Worm (Caenorhabditis elegans) whole organism, late embryonic: ENCODE data around the gene dpy-17.

ENCODE experiments used
- C38D4.7 ChIP-seq: fragments of 200-800 bp; sonication (Bioruptor generic); optimal IDR thresholded peaks from 2 replicates; lab custom pipeline; 2018; ENCODE audit warnings: mild to moderate bottlenecking, missing genetic modification characterization, moderate library complexity, missing compliant biosample characterization
- F13H6.1 ChIP-seq: sonication (generic microtip); optimal IDR thresholded peaks from 2 replicates; lab custom pipeline; 2016; ENCODE audit warnings: missing genetic modification characterization, missing compliant biosample characterization
- T23F11.4 ChIP-seq: fragments of 200-800 bp; sonication (Bioruptor generic); optimal IDR thresholded peaks from 2 replicates; lab custom pipeline; 2018; ENCODE audit warnings: mild to moderate bottlenecking, missing genetic modification characterization, missing compliant biosample characterization
- ahr-1 ChIP-seq: sonication (generic microtip); optimal IDR thresholded peaks from 2 replicates; lab custom pipeline; 2016; ENCODE audit warnings: missing genetic modification characterization, missing compliant biosample characterization
- ceh-14 ChIP-seq: sonication (generic microtip); optimal IDR thresholded peaks from 2 replicates; lab custom pipeline; 2016; ENCODE audit warnings: missing genotype, missing genetic modification characterization, missing compliant biosample characterization
- ceh-18 ChIP-seq: sonication (generic microtip); optimal IDR thresholded peaks from 2 replicates; lab custom pipeline; 2016; ENCODE audit warnings: missing genetic modification characterization, missing compliant biosample characterization
- ceh-19 ChIP-seq: fragments of 200-800 bp; sonication (Bioruptor generic); optimal IDR thresholded peaks from 2 replicates; lab custom pipeline; 2018; ENCODE audit warnings: mild to moderate bottlenecking, missing genetic modification characterization, missing compliant biosample characterization
- ceh-2 ChIP-seq: sonication (generic microtip); optimal IDR thresholded peaks from 2 replicates; lab custom pipeline; 2016; ENCODE audit warnings: missing genotype, missing genetic modification characterization, missing compliant biosample characterization
- ceh-30 ChIP-seq: fragments of 150-350 bp; optimal IDR thresholded peaks from 2 replicates; lab custom pipeline; 2014; ENCODE audit warnings: missing biosample characterization, missing genetic modification characterization
- ceh-31 ChIP-seq: sonication (generic microtip); optimal IDR thresholded peaks from 2 replicates; lab custom pipeline; 2016; ENCODE audit warnings: missing genetic modification characterization, missing compliant biosample characterization
- ceh-34 ChIP-seq: sonication (generic microtip); optimal IDR thresholded peaks from 2 replicates; lab custom pipeline; 2016; ENCODE audit warnings: mild to moderate bottlenecking, missing genetic modification characterization, missing compliant biosample characterization
- ceh-45 ChIP-seq: fragments of 200-800 bp; sonication (Bioruptor generic); IDR thresholded peaks from 2 replicates; pipeline ENCODE4 v1.3.6; 2022; ENCODE audit warnings: missing genetic modification reagents, missing genetic modification characterization, missing compliant biosample characterization
- ceh-6 ChIP-seq: fragments of 200-800 bp; sonication (Bioruptor generic); optimal IDR thresholded peaks from 2 replicates; lab custom pipeline; 2018; ENCODE audit warnings: mild to moderate bottlenecking, missing genetic modification characterization, missing compliant biosample characterization
- ceh-9 ChIP-seq: sonication (generic microtip); optimal IDR thresholded peaks from 2 replicates; lab custom pipeline; 2016; ENCODE audit warnings: mild to moderate bottlenecking, missing genetic modification characterization, inconsistent platforms, missing compliant biosample characterization
- che-1 ChIP-seq: sonication (generic microtip); optimal IDR thresholded peaks from 2 replicates; lab custom pipeline; 2016; ENCODE audit warnings: mild to moderate bottlenecking, missing genetic modification characterization, missing compliant biosample characterization
- dmd-4 ChIP-seq: sonication (generic microtip); optimal IDR thresholded peaks from 2 replicates; lab custom pipeline; 2016; ENCODE audit warnings: borderline replicate concordance, missing genetic modification characterization, missing compliant biosample characterization
- dve-1 ChIP-seq: sonication (generic microtip); optimal IDR thresholded peaks from 2 replicates; lab custom pipeline; 2017; ENCODE audit warnings: antibody characterized with exemption, mild to moderate bottlenecking, missing genetic modification characterization, missing compliant biosample characterization
- elt-2 ChIP-seq: sonication (generic microtip); optimal IDR thresholded peaks from 2 replicates; lab custom pipeline; 2016; ENCODE audit warnings: missing genetic modification reagents, missing genetic modification characterization, missing compliant biosample characterization
- ets-4 ChIP-seq: sonication (generic microtip); optimal IDR thresholded peaks from 2 replicates; lab custom pipeline; 2016; ENCODE audit warnings: missing genetic modification characterization, missing compliant biosample characterization
- fax-1 ChIP-seq: sonication (generic microtip); optimal IDR thresholded peaks from 2 replicates; lab custom pipeline; 2016; ENCODE audit warnings: missing genotype, missing genetic modification characterization, missing compliant biosample characterization
- gmeb-2 ChIP-seq: sonication (generic microtip); optimal IDR thresholded peaks from 2 replicates; lab custom pipeline; 2016; ENCODE audit warnings: missing genetic modification characterization, inconsistent platforms, missing compliant biosample characterization
- hlh-15 ChIP-seq: sonication (generic microtip); optimal IDR thresholded peaks from 2 replicates; lab custom pipeline; 2016; ENCODE audit warnings: missing genetic modification characterization, missing compliant biosample characterization
- hlh-30 ChIP-seq: sonication (generic microtip); optimal IDR thresholded peaks from 2 replicates; lab custom pipeline; 2017; ENCODE audit warnings: antibody characterized with exemption, missing genetic modification characterization, missing compliant biosample characterization; ENCODE audit not compliant: insufficient read depth
- hlh-6 ChIP-seq: sonication (generic microtip); optimal IDR thresholded peaks from 2 replicates; lab custom pipeline; 2016; ENCODE audit warnings: missing genotype, missing genetic modification characterization, missing compliant biosample characterization
- hlh-8 ChIP-seq: sonication (generic microtip); optimal IDR thresholded peaks from 2 replicates; lab custom pipeline; 2016; ENCODE audit warnings: missing genotype, missing genetic modification characterization, missing compliant biosample characterization
- lim-6 ChIP-seq: sonication (generic microtip); optimal IDR thresholded peaks from 2 replicates; lab custom pipeline; 2016; ENCODE audit warnings: missing genetic modification characterization, missing compliant biosample characterization
- lin-11 ChIP-seq: fragments of 200-800 bp; sonication (Bioruptor generic); optimal IDR thresholded peaks from 2 replicates; lab custom pipeline; 2018; ENCODE audit warnings: mild to moderate bottlenecking, missing genetic modification characterization, missing compliant biosample characterization
- madf-2 ChIP-seq: sonication (generic microtip); optimal IDR thresholded peaks from 2 replicates; lab custom pipeline; 2017; ENCODE audit warnings: missing genetic modification characterization, missing compliant biosample characterization
- nhr-232 ChIP-seq: sonication (generic microtip); optimal IDR thresholded peaks from 2 replicates; lab custom pipeline; 2016; ENCODE audit warnings: missing genetic modification characterization, missing compliant biosample characterization
- pag-3 ChIP-seq: sonication (generic microtip); optimal IDR thresholded peaks from 2 replicates; lab custom pipeline; 2016; ENCODE audit warnings: missing compliant biosample characterization, missing genetic modification characterization, borderline replicate concordance
- pat-9 ChIP-seq: fragments of 200-800 bp; sonication (Bioruptor generic); optimal IDR thresholded peaks from 2 replicates; lab custom pipeline; 2018; ENCODE audit warnings: mild to moderate bottlenecking, missing genetic modification characterization, moderate library complexity, missing compliant biosample characterization
- pha-2 ChIP-seq: sonication (generic microtip); optimal IDR thresholded peaks from 2 replicates; lab custom pipeline; 2017; ENCODE audit warnings: mild to moderate bottlenecking, missing genetic modification characterization, missing compliant biosample characterization
- pha-4 ChIP-seq: fragments of 150-350 bp; optimal IDR thresholded peaks from 2 replicates; lab custom pipeline; 2018; ENCODE audit warnings: missing biosample characterization, missing genetic modification reagents, missing genetic modification characterization
- pqm-1 ChIP-seq: sonication (generic microtip); optimal IDR thresholded peaks from 2 replicates; lab custom pipeline; 2016; ENCODE audit warnings: missing genetic modification characterization, missing compliant biosample characterization
- ref-2 ChIP-seq: sonication (generic microtip); optimal IDR thresholded peaks from 2 replicates; lab custom pipeline; 2016; ENCODE audit warnings: missing genetic modification characterization, missing compliant biosample characterization
- rnt-1 ChIP-seq: sonication (generic microtip); optimal IDR thresholded peaks from 2 replicates; lab custom pipeline; 2016; ENCODE audit warnings: missing genetic modification characterization, missing compliant biosample characterization
- sdc-2 ChIP-seq: sonication (generic microtip); optimal IDR thresholded peaks from 2 replicates; lab custom pipeline; 2016; ENCODE audit warnings: missing genotype, missing genetic modification characterization, missing compliant biosample characterization
- sox-2 ChIP-seq: fragments of 200-800 bp; sonication (Bioruptor generic); IDR thresholded peaks from 2 replicates; pipeline ENCODE4 v1.3.6; 2022; ENCODE audit warnings: missing genetic modification reagents, missing genetic modification characterization, missing compliant biosample characterization
- sox-4 ChIP-seq: sonication (generic microtip); optimal IDR thresholded peaks from 2 replicates; lab custom pipeline; 2017; ENCODE audit warnings: mild to moderate bottlenecking, missing genetic modification characterization, inconsistent platforms, missing compliant biosample characterization
- tbx-7 ChIP-seq: sonication (generic microtip); optimal IDR thresholded peaks from 2 replicates; lab custom pipeline; 2016; ENCODE audit warnings: missing genotype, missing genetic modification characterization, missing compliant biosample characterization
- ttx-3 ChIP-seq: sonication (generic microtip); optimal IDR thresholded peaks from 2 replicates; lab custom pipeline; 2016; ENCODE audit warnings: missing genetic modification reagents, missing genetic modification characterization, missing compliant biosample characterization
- unc-3 ChIP-seq, 2 experiments: fragments of 200-800 bp in 1 of 2; sonication (Bioruptor generic) in 1 of 2; sonication (generic microtip) in 1 of 2; conservative IDR thresholded peaks in 1 of 2; optimal IDR thresholded peaks in 1 of 2; 2 replicates each; pipeline versions ENCODE4 v1.3.6 to Lab custom; 2016 to 2022; ENCODE audit warnings: missing compliant biosample characterization in 2 of 2, missing genetic modification characterization in 2 of 2, missing genetic modification reagents in 1 of 2
- unc-42 ChIP-seq: sonication (generic microtip); optimal IDR thresholded peaks from 2 replicates; lab custom pipeline; 2016; ENCODE audit warnings: missing genotype, missing genetic modification characterization, missing compliant biosample characterization

The dpy-17 gene

DNA sequence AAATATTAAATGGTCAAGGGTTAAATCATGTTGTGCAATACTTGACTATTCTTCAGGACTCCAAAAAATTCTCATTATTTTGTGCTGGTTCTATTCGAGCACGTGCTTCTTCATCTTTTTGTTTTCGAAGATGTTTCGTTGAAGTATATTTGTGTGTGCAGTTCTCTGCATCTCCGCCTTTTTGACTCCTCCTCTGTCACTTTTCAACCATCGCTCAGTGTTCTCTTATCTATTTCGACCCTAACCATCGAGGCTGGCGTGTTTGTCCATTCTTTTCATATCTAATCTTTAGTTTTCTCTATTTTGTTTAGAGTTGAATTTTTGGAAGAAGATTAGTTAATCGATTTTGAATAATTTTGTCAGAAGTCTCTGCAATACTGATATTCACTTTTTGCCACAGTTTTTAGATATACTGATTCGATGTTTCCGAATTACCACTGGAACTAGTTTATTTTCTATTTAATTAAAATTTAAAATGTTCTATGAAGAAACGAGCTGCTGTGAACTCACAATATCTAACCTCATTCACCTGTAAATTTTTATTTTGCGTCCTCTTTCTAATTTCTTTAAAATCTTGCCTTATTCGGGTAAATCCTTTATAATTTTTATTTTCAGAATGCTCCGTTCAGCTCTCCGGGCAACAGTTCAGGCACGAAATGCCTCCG, 29.8 kb upstream of the dpy-17 start, which contains the start of gene alh-1:
Gene alh-1 (plus strand): TSS at position 615 of the 665 bp plus-strand sequence.
- TF ChIP-seq ref-2 (tag; lab: Kevin White, UChicago) (no peak), lim-6 (no peak), ceh-30 (no peak), elt-2 (tag; lab: Kevin White, UChicago) (peak; percentile 61)
- TF ChIP-seq, all 69 proteins: peak for 1

DNA sequence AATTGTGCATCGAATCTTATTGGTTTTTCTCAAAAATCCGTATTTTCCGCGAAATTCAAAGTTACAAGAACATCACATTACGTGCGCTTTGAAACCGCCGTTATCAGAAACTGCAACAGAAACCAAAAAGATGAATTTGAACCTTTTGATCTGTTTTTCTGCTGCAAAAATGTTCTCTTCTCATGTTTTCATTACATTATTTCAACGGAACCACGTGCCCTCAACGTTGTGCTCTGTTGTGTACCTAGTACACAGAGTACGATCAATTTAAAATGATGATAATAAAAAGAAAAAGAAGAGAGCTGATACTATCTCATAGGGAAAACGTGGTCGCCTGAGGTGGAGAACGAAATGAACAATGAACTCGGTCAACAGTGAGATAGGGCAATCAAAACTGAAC, 29.1 kb upstream of the dpy-17 start:
- TF ChIP-seq hlh-30 (tag; lab: Kevin White, UChicago) (no peak), elt-2 (tag; lab: Kevin White, UChicago) (peak; percentile 15)

DNA sequence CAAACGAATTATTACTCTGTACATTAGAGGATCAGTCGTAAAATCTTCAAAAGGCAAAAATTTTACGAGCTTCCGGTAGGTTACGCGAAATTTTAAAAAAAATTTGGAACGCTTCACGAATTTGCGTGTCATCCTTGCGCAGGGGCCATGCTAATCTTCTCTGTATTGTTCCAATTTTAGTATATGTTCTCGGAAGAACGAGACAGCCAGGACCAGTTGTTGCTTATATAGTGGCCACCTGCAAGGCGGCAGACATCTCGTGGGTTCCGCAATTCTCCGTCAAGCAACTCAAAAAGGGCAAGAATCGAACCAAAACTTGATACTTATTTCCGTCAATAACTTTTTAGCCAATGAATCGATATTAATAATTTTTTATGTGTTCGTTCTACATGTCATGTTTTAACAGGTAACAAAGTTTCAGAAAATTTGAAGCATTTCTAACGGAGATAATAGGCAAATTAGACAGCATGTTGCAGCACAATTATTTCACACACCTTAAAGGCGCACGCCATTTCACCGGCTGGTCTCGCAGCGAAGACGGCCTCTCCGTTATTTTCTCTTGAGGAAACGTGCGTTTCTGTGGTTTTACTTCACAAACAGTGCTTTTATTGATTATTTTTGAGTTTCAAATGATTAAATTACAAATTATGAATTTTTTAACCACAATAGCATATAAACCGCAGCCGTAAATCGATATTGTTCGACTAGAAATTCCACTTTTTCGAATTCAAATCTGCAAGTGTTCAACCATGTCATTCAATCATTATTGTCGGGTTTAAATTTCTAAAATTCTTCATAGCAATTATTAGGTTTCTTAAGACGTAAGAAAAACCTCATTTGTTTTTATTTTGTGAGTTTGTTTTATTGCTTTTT, 26.2 kb upstream of the dpy-17 start:
- TF ChIP-seq ceh-6 (GFP tag; lab: Kevin White, UChicago), result peak; percentile 69
- TF ChIP-seq pat-9 (tag; lab: Kevin White, UChicago), result peak; percentile 44
- TF ChIP-seq ceh-14 (tag; lab: Kevin White, UChicago), result peak; percentile 82
- no peak for TF ChIP-seq hlh-8 (tag; lab: Kevin White, UChicago)
- TF ChIP-seq unc-3 (GFP tag; conservative IDR thresholded peaks at IDR 0.05; lab: Robert Waterston, UW), result 0 out of 2 replicates have a peak, but pooled peaks have one; percentile 52
- TF ChIP-seq unc-3 (tag; optimal IDR thresholded peaks at IDR 0.05; lab: Kevin White, UChicago), result peak; percentile 25
- peak; percentile 28 for TF ChIP-seq T23F11.4 (GFP tag; lab: Kevin White, UChicago)
- no peak for TF ChIP-seq pag-3 (tag; lab: Kevin White, UChicago)
- TF ChIP-seq pha-2 (tag; lab: Kevin White, UChicago), result peak; percentile 66
- peak; percentile 5 for TF ChIP-seq lim-6
- TF ChIP-seq F13H6.1, result no peak
- peak; percentile 15 for TF ChIP-seq ahr-1 (tag; lab: Kevin White, UChicago)
- TF ChIP-seq nhr-232 (tag; lab: Kevin White, UChicago), result peak; percentile 57
- peak; percentile 53 for TF ChIP-seq dve-1
- TF ChIP-seq ceh-19 (GFP tag; lab: Kevin White, UChicago), result peak; percentile 73
- no peak for TF ChIP-seq pha-4
- TF ChIP-seq C38D4.7 (GFP tag; lab: Kevin White, UChicago), result peak; percentile 73
- peak; percentile 69 for TF ChIP-seq hlh-6 (tag; lab: Kevin White, UChicago)
- peak; percentile 25 for TF ChIP-seq ceh-31
- peak; percentile 76 for TF ChIP-seq elt-2 (tag; lab: Kevin White, UChicago)
- TF ChIP-seq ets-4, result peak; percentile 82
- TF ChIP-seq ceh-18 (tag; lab: Kevin White, UChicago), result peak; percentile 38
- peak; percentile 57 for TF ChIP-seq sox-4
- peak; percentile 75 for TF ChIP-seq ref-2 (tag; lab: Kevin White, UChicago)
- peak; percentile 26 for TF ChIP-seq tbx-7
- no peak for TF ChIP-seq hlh-15 (tag; lab: Kevin White, UChicago)
- TF ChIP-seq fax-1 (tag; lab: Kevin White, UChicago), result peak; percentile 54
- TF ChIP-seq gmeb-2 (tag; lab: Kevin White, UChicago), result peak; percentile 29
- TF ChIP-seq madf-2 (tag; lab: Kevin White, UChicago), result peak; percentile 58
- peak; percentile 71 for TF ChIP-seq ceh-45 (GFP tag; lab: Robert Waterston, UW)
- no peak for TF ChIP-seq dmd-4
- TF ChIP-seq rnt-1 (tag; lab: Kevin White, UChicago), result no peak
- peak; percentile 60 for TF ChIP-seq sox-2
- TF ChIP-seq ceh-34, result peak; percentile 44
- TF ChIP-seq lin-11, result peak; percentile 49
- peak; percentile 4 for TF ChIP-seq pqm-1 (tag; lab: Kevin White, UChicago)
- TF ChIP-seq ttx-3 (tag; lab: Kevin White, UChicago), result peak; percentile 54
- peak; percentile 67 for TF ChIP-seq che-1 (tag; lab: Kevin White, UChicago)
- TF ChIP-seq unc-42 (tag; lab: Kevin White, UChicago), result peak; percentile 61
- peak; percentile 14 for TF ChIP-seq ceh-9
- peak; percentile 46 for TF ChIP-seq sdc-2 (tag; lab: Kevin White, UChicago)
- peak; percentile 60 for TF ChIP-seq ceh-2 (tag; lab: Kevin White, UChicago)
- TF ChIP-seq ceh-30, result no peak
